Worm (Caenorhabditis elegans) whole organism, L4 larva: Measurements from ENCODE around the gene fbxb-112.
"Not testable (repeated sequence)": the region's sequence is repeated elsewhere in the genome, so short reads cannot be mapped to it uniquely, and the experiment has no call there.

Source experiments
- aly-2 ChIP-seq: sonication (generic microtip); optimal IDR thresholded peaks from 2 replicates; lab custom pipeline; 2018; ENCODE audit warnings: missing biosample characterization, missing genetic modification characterization
- ces-1 ChIP-seq: fragments of 150-350 bp; sonication (generic microtip); optimal IDR thresholded peaks from 4 replicates; lab custom pipeline; 2014; ENCODE audit warnings: missing biosample characterization, missing genetic modification reagents, missing genetic modification characterization
- egl-43 ChIP-seq: fragments of 200-800 bp; sonication (Bioruptor generic); IDR thresholded peaks from 2 replicates; pipeline ENCODE4 v1.3.6; 2022; ENCODE audit warnings: missing genetic modification reagents, missing genetic modification characterization, missing compliant biosample characterization
- fkh-10 ChIP-seq: fragments of 150-350 bp; optimal IDR thresholded peaks from 2 replicates; lab custom pipeline; 2014; ENCODE audit warnings: missing biosample characterization, missing genetic modification reagents, missing genetic modification characterization
- hlh-30 ChIP-seq: sonication (generic microtip); optimal IDR thresholded peaks from 2 replicates; lab custom pipeline; 2017; ENCODE audit warnings: antibody characterized with exemption, mild to moderate bottlenecking, missing genetic modification characterization, missing compliant biosample characterization; ENCODE audit not compliant: insufficient read depth
- nhr-28 ChIP-seq: fragments of 150-350 bp; optimal IDR thresholded peaks from 2 replicates; lab custom pipeline; 2014; ENCODE audit warnings: missing biosample characterization, missing genetic modification characterization

DNA sequence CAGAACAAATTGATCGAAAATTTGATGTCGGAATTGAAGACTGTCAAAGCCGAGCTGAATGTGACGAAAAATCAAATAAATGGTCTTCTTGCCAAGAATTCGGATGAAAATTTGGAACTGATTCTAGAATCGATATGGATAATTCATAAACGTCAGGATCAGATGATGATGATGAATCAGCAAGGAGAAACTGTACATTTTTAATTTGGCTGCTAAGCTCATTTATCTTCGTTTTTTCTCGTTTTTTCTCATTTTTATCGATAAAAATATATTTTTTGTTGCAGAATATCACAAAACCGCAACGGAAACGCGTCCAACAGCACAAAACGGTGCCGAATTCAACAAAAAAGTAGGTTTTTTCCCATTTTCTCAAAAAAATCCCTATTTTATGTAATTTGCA lies 41.4 kb upstream of the fbxb-112 start, which contains the start of gene C16C8.14:
- TF ChIP-seq aly-2; hlh-30 (tag; lab: Kevin White, UChicago); egl-43; nhr-28 (tag; lab: Kevin White, UChicago); ces-1 (GFP tag; lab: Kevin White, UChicago); fkh-10 (GFP tag; lab: Kevin White, UChicago): not testable (repeated sequence)
